Worm (Caenorhabditis elegans): ENCODE results near the gene hum-10.

DNA sequence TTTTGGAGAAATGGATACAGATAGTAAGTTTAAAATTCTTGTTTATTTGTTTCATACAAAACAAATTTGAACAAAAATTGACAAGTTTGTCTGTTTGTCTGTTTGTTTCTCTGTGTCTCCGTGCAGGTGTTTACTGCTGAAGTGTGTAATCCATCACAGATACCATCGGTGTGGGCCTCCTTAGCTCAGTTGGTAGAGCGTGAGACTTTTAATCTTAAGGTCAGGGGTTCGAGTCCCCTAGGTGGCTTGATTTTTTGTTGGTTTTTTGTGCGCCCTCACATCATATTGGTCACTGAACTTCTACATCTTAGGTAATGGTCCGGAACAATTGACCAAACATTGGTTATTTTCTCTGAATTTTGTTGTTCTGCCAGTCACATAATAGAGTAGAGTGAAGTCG lies 6.9 kb upstream of the hum-10 start:
- no peak for TF ChIP-seq fos-1 (tag; optimal IDR thresholded peaks at IDR 0.05)
- no peak for TF ChIP-seq ztf-4 (tag; optimal IDR thresholded peaks at IDR 0.05)
- peak; percentile 21 for TF ChIP-seq lsy-12 (tag; optimal IDR thresholded peaks at IDR 0.05)
- no peak for TF ChIP-seq egl-27 (tag; optimal IDR thresholded peaks at IDR 0.05)
- TF ChIP-seq ama-1 (optimal IDR thresholded peaks at IDR 0.05): no peak
- TF ChIP-seq elt-2 (tag; optimal IDR thresholded peaks at IDR 0.05): peak; percentile 44
- no peak for TF ChIP-seq nhr-12 (tag; optimal IDR thresholded peaks at IDR 0.05)
- TF ChIP-seq jun-1 (tag; optimal IDR thresholded peaks at IDR 0.05): no peak

Data from whole organism, L3 larva.